Worm (Caenorhabditis elegans) whole organism, mixed stage, embryonic: ENCODE results near the gene tin-9.1.

Experiments
- lin-13 ChIP-seq: fragments of 150-350 bp; optimal IDR thresholded peaks from 2 replicates; lab custom pipeline; 2014; ENCODE audit warnings: missing biosample characterization, missing genetic modification characterization
- nhr-12 ChIP-seq: fragments of 150-350 bp; optimal IDR thresholded peaks from 2 replicates; lab custom pipeline; 2014; ENCODE audit warnings: missing biosample characterization, missing genetic modification characterization
- nhr-28 ChIP-seq: fragments of 150-350 bp; optimal IDR thresholded peaks from 2 replicates; lab custom pipeline; 2014; ENCODE audit warnings: missing biosample characterization, missing genetic modification characterization

- TF ChIP-seq lin-13 (tag; lab: Kevin White, UChicago) (no peak), nhr-28 (tag; lab: Kevin White, UChicago) (no peak), nhr-12 (tag; lab: Kevin White, UChicago) (no peak)
Measured at ce11 chrIV:7022227-7022626, 22.2 kb downstream of the tin-9.1 start.
